Worm (Caenorhabditis elegans): ENCODE measurements around the gene C50F7.9.

ce11 chrIV:7689326-7689725, 42.5 kb downstream of the C50F7.9 start:
- TF ChIP-seq lir-3 (tag; optimal IDR thresholded peaks at IDR 0.05) = no peak
- no peak for TF ChIP-seq ztf-11 (tag; optimal IDR thresholded peaks at IDR 0.05)
- no peak for TF ChIP-seq dmd-6 (GFP tag; IDR thresholded peaks at IDR 0.05)
- TF ChIP-seq nhr-237 (tag; optimal IDR thresholded peaks at IDR 0.05) = no peak
- TF ChIP-seq pha-4 (GFP tag; IDR thresholded peaks at IDR 0.05) = no peak
- TF ChIP-seq pha-4 (tag; optimal IDR thresholded peaks at IDR 0.05) = no peak
- TF ChIP-seq ZK337.2 (GFP tag; IDR thresholded peaks at IDR 0.05) = no peak
